Worm (Caenorhabditis elegans): ENCODE results near the gene tat-1.
"Not testable (repeated sequence)": the region's sequence is repeated elsewhere in the genome, so short reads cannot be mapped to it uniquely, and the experiment has no call there.

ce11 chrIII:12383709-12384108, 37.8 kb downstream of the tat-1 start, which contains the start of gene Y49E10.4:
- not testable (repeated sequence) for TF ChIP-seq dpl-1 (GFP tag; optimal IDR thresholded peaks at IDR 0.05); bed-2 (GFP tag; IDR thresholded peaks at IDR 0.05); unc-130 (GFP tag; optimal IDR thresholded peaks at IDR 0.05); dox-1 (GFP tag; IDR thresholded peaks at IDR 0.05); pbrm-1 (GFP tag; IDR thresholded peaks at IDR 0.05); lag-1 (GFP tag; IDR thresholded peaks at IDR 0.05); hmg-1.2 (GFP tag; IDR thresholded peaks at IDR 0.05); Y67H2A.10 (GFP tag; conservative IDR thresholded peaks at IDR 0.05)

Data from whole organism, young adult.